Fruit fly (Drosophila melanogaster) whole organism, embryonic: Measurements from ENCODE around the gene Doa.

Source experiments
- Bgb ChIP-seq: fragments of 200-800 bp; sonication (Bioruptor generic); IDR thresholded peaks from 2 replicates; pipeline ENCODE4 v1.3.6; 2022; ENCODE audit warnings: missing biosample characterization, missing genetic modification characterization; ENCODE audit not compliant: partially characterized antibody
- Blimp-1 ChIP-seq: fragments of 200-800 bp; sonication (Bioruptor generic); optimal IDR thresholded peaks from 3 replicates; lab custom pipeline; 2018; ENCODE audit warnings: missing biosample characterization, missing genetic modification characterization, mild to moderate bottlenecking, moderate library complexity, missing genetic modification reagents
- C15 ChIP-seq: fragments of 200-800 bp; sonication (Bioruptor generic); IDR thresholded peaks from 3 replicates; pipeline ENCODE4 v1.3.6; 2022; ENCODE audit warnings: missing biosample characterization, missing genetic modification characterization
- CG10267 ChIP-seq: fragments of 200-800 bp; sonication (Bioruptor generic); optimal IDR thresholded peaks from 2 replicates; lab custom pipeline; 2018; ENCODE audit warnings: missing biosample characterization, mild to moderate bottlenecking, missing genetic modification characterization, moderate library complexity
- CG12391 ChIP-seq: fragments of 200-800 bp; sonication (Bioruptor generic); optimal IDR thresholded peaks from 3 replicates; lab custom pipeline; 2018; ENCODE audit warnings: missing biosample characterization, mild to moderate bottlenecking, missing genetic modification characterization, moderate library complexity
- CG13424 ChIP-seq: fragments of 200-800 bp; sonication (Bioruptor generic); optimal IDR thresholded peaks from 2 replicates; lab custom pipeline; 2019; ENCODE audit warnings: missing biosample characterization, mild to moderate bottlenecking, missing genetic modification characterization, moderate library complexity
- CG15479 ChIP-seq: fragments of 200-800 bp; sonication (Bioruptor generic); optimal IDR thresholded peaks from 3 replicates; lab custom pipeline; 2019; ENCODE audit warnings: missing biosample characterization, mild to moderate bottlenecking, missing genetic modification characterization, moderate library complexity
- CG1602 ChIP-seq: fragments of 200-800 bp; sonication (Bioruptor generic); optimal IDR thresholded peaks from 3 replicates; lab custom pipeline; 2016; ENCODE audit warnings: missing biosample characterization, missing genetic modification characterization
- CG18476 ChIP-seq: fragments of 200-800 bp; sonication (Bioruptor generic); optimal IDR thresholded peaks from 2 replicates; lab custom pipeline; 2016; ENCODE audit warnings: missing biosample characterization, mild to moderate bottlenecking, missing genetic modification characterization
- CG18619 ChIP-seq: fragments of 200-800 bp; sonication (Bioruptor generic); optimal IDR thresholded peaks from 3 replicates; lab custom pipeline; 2017; ENCODE audit warnings: missing biosample characterization, mild to moderate bottlenecking, missing genetic modification characterization
- CG2202 ChIP-seq: fragments of 200-800 bp; sonication (Bioruptor generic); optimal IDR thresholded peaks from 2 replicates; lab custom pipeline; 2018; ENCODE audit warnings: missing biosample characterization, mild to moderate bottlenecking, missing genetic modification characterization
- CG31365 ChIP-seq: fragments of 200-800 bp; sonication (Bioruptor generic); optimal IDR thresholded peaks from 2 replicates; lab custom pipeline; 2018; ENCODE audit warnings: missing biosample characterization, mild to moderate bottlenecking, missing genetic modification characterization
- CG3847 ChIP-seq: fragments of 200-800 bp; sonication (Bioruptor generic); IDR thresholded peaks from 2 replicates; pipeline ENCODE4 v1.3.6; 2022; ENCODE audit warnings: missing biosample characterization, missing genetic modification characterization
- CG4328 ChIP-seq: fragments of 200-800 bp; sonication (Bioruptor generic); optimal IDR thresholded peaks from 3 replicates; lab custom pipeline; 2017; ENCODE audit warnings: missing biosample characterization, missing genetic modification reagents, missing genetic modification characterization
- CG4854 ChIP-seq: fragments of 200-800 bp; sonication (Bioruptor generic); optimal IDR thresholded peaks from 2 replicates; lab custom pipeline; 2016; ENCODE audit warnings: missing biosample characterization, missing genetic modification characterization, inconsistent platforms
- CG6272 ChIP-seq: fragments of 200-800 bp; sonication (Bioruptor generic); IDR thresholded peaks from 2 replicates; pipeline ENCODE4 v1.3.6; 2022; ENCODE audit warnings: missing biosample characterization, missing genetic modification characterization
- CG6791 ChIP-seq: fragments of 200-800 bp; sonication (Bioruptor generic); IDR thresholded peaks from 3 replicates; pipeline ENCODE4 v1.3.6; 2022; ENCODE audit warnings: missing biosample characterization, missing genetic modification characterization; ENCODE audit not compliant: partially characterized antibody
- CG8089 ChIP-seq: fragments of 200-800 bp; sonication (Bioruptor generic); optimal IDR thresholded peaks from 3 replicates; lab custom pipeline; 2016; ENCODE audit warnings: missing biosample characterization, missing genetic modification characterization
- CG8359 ChIP-seq: fragments of 200-800 bp; sonication (Bioruptor generic); optimal IDR thresholded peaks from 2 replicates; lab custom pipeline; 2017; ENCODE audit warnings: missing biosample characterization, mild to moderate bottlenecking, missing genetic modification characterization, borderline replicate concordance
- CG8924 ChIP-seq: fragments of 200-800 bp; optimal IDR thresholded peaks from 3 replicates; lab custom pipeline; 2019; ENCODE audit warnings: missing biosample characterization, mild to moderate bottlenecking, missing genetic modification characterization, moderate library complexity
- CG9437 ChIP-seq: fragments of 200-800 bp; sonication (Bioruptor generic); optimal IDR thresholded peaks from 2 replicates; lab custom pipeline; 2018; ENCODE audit warnings: missing biosample characterization, mild to moderate bottlenecking, missing genetic modification characterization
- Camta ChIP-seq: fragments of 200-800 bp; sonication (Bioruptor generic); optimal IDR thresholded peaks from 2 replicates; lab custom pipeline; 2016; ENCODE audit warnings: missing biosample characterization, missing genetic modification characterization
- Deaf1 ChIP-seq: fragments of 200-800 bp; optimal IDR thresholded peaks from 3 replicates; lab custom pipeline; 2019; ENCODE audit warnings: missing biosample characterization, mild to moderate bottlenecking, missing genetic modification characterization, moderate library complexity
- Doc3 ChIP-seq: fragments of 200-800 bp; sonication (Bioruptor generic); IDR thresholded peaks from 3 replicates; pipeline ENCODE4 v1.3.6; 2022; ENCODE audit warnings: missing biosample characterization, missing genetic modification characterization; ENCODE audit not compliant: partially characterized antibody
- Ets65A ChIP-seq: fragments of 200-800 bp; sonication (Bioruptor generic); peaks from one replicate; lab custom pipeline; 2016; ENCODE audit warnings: missing biosample characterization, missing genetic modification characterization
- GATAe ChIP-seq: fragments of 200-800 bp; sonication (Bioruptor generic); conservative IDR thresholded peaks from 2 replicates; pipeline ENCODE4 v1.3.6; 2022; ENCODE audit warnings: missing biosample characterization, missing genetic modification characterization
- HLH4C ChIP-seq: fragments of 200-800 bp; sonication (Bioruptor generic); IDR thresholded peaks from 3 replicates; pipeline ENCODE4 v1.3.6; 2022; ENCODE audit warnings: missing biosample characterization, missing genetic modification characterization; ENCODE audit not compliant: partially characterized antibody
- Hey ChIP-seq: fragments of 200-800 bp; sonication (Bioruptor generic); optimal IDR thresholded peaks from 3 replicates; lab custom pipeline; 2018; ENCODE audit warnings: missing biosample characterization, mild to moderate bottlenecking, missing genetic modification characterization
- Hsf ChIP-seq: fragments of 200-800 bp; sonication (Bioruptor generic); optimal IDR thresholded peaks from 3 replicates; lab custom pipeline; 2016; ENCODE audit warnings: missing biosample characterization, missing genetic modification characterization
- Lhr ChIP-seq: fragments of 200-800 bp; sonication (Bioruptor generic); optimal IDR thresholded peaks from 3 replicates; lab custom pipeline; 2017; ENCODE audit warnings: mild to moderate bottlenecking, missing biosample characterization, missing genetic modification reagents, missing genetic modification characterization
- Opbp ChIP-seq: fragments of 200-800 bp; sonication (Bioruptor generic); IDR thresholded peaks from 3 replicates; pipeline ENCODE4 v1.3.6; 2022; ENCODE audit warnings: missing biosample characterization, missing genetic modification characterization; ENCODE audit not compliant: partially characterized antibody
- Ravus ChIP-seq: fragments of 200-800 bp; sonication (Bioruptor generic); IDR thresholded peaks from 2 replicates; pipeline ENCODE4 v1.3.6; 2022; ENCODE audit warnings: missing biosample characterization, missing genetic modification characterization
- Rx ChIP-seq: fragments of 200-800 bp; sonication (Bioruptor generic); IDR thresholded peaks from 2 replicates; pipeline ENCODE4 v1.3.6; 2022; ENCODE audit warnings: missing biosample characterization, missing genetic modification characterization
- Spps ChIP-seq: fragments of 200-800 bp; sonication (Bioruptor generic); optimal IDR thresholded peaks from 2 replicates; lab custom pipeline; 2018; ENCODE audit warnings: missing biosample characterization, mild to moderate bottlenecking, missing genetic modification characterization
- Vsx1 ChIP-seq: fragments of 200-800 bp; sonication (Bioruptor generic); optimal IDR thresholded peaks from 2 replicates; lab custom pipeline; 2017; ENCODE audit warnings: missing biosample characterization, mild to moderate bottlenecking, missing genetic modification characterization, missing genetic modification reagents
- YL-1 ChIP-seq: fragments of 200-800 bp; sonication (Bioruptor generic); optimal IDR thresholded peaks from 3 replicates; lab custom pipeline; 2017; ENCODE audit warnings: missing biosample characterization, mild to moderate bottlenecking, missing genetic modification characterization
- abd-A ChIP-seq: fragments of 200-800 bp; sonication (Bioruptor generic); optimal IDR thresholded peaks from 3 replicates; lab custom pipeline; 2019; ENCODE audit warnings: missing biosample characterization, mild to moderate bottlenecking, missing genetic modification characterization, moderate library complexity
- al ChIP-seq: fragments of 200-800 bp; sonication (Bioruptor generic); IDR thresholded peaks from 2 replicates; pipeline ENCODE4 v1.3.6; 2022; ENCODE audit warnings: missing biosample characterization, missing genetic modification characterization
- ase ChIP-seq: fragments of 200-800 bp; sonication (Bioruptor generic); IDR thresholded peaks from 3 replicates; pipeline ENCODE4 v1.3.6; 2022; ENCODE audit warnings: missing biosample characterization, missing genetic modification characterization
- corto ChIP-seq: fragments of 200-800 bp; sonication (Bioruptor generic); optimal IDR thresholded peaks from 2 replicates; lab custom pipeline; 2016; ENCODE audit warnings: missing biosample characterization, mild to moderate bottlenecking, missing genetic modification characterization, moderate library complexity
- dm ChIP-seq: fragments of 200-800 bp; sonication (Bioruptor generic); optimal IDR thresholded peaks from 3 replicates; lab custom pipeline; 2016; ENCODE audit warnings: missing biosample characterization, missing genetic modification characterization
- exex ChIP-seq: fragments of 200-800 bp; sonication (Bioruptor generic); optimal IDR thresholded peaks from 4 replicates; lab custom pipeline; 2018; ENCODE audit warnings: missing biosample characterization, mild to moderate bottlenecking, missing genetic modification characterization, moderate library complexity
- fu2 ChIP-seq: fragments of 200-800 bp; sonication (Bioruptor generic); optimal IDR thresholded peaks from 2 replicates; lab custom pipeline; 2016; ENCODE audit warnings: missing biosample characterization, missing genetic modification characterization
- jumu ChIP-seq: fragments of 200-800 bp; sonication (Bioruptor generic); optimal IDR thresholded peaks from 3 replicates; lab custom pipeline; 2016; ENCODE audit warnings: missing biosample characterization, missing genetic modification characterization
- luna ChIP-seq: fragments of 200-800 bp; sonication (Bioruptor generic); optimal IDR thresholded peaks from 2 replicates; lab custom pipeline; 2016; ENCODE audit warnings: missing biosample characterization, missing genetic modification characterization
- nmo ChIP-seq: fragments of 200-800 bp; sonication (Bioruptor generic); optimal IDR thresholded peaks from 2 replicates; lab custom pipeline; 2018; ENCODE audit warnings: missing biosample characterization, mild to moderate bottlenecking, missing genetic modification characterization, moderate library complexity
- schlank ChIP-seq: fragments of 200-800 bp; sonication (Bioruptor generic); optimal IDR thresholded peaks from 2 replicates; lab custom pipeline; 2018; ENCODE audit warnings: missing biosample characterization, mild to moderate bottlenecking, missing genetic modification characterization
- sima ChIP-seq: fragments of 200-800 bp; sonication (Bioruptor generic); optimal IDR thresholded peaks from 2 replicates; lab custom pipeline; 2016; ENCODE audit warnings: missing biosample characterization, missing genetic modification characterization
- sqz ChIP-seq: fragments of 200-800 bp; sonication (Bioruptor generic); optimal IDR thresholded peaks from 3 replicates; lab custom pipeline; 2018; ENCODE audit warnings: missing biosample characterization, mild to moderate bottlenecking, missing genetic modification characterization
- ssp ChIP-seq: fragments of 200-800 bp; sonication (Bioruptor generic); IDR thresholded peaks from 2 replicates; pipeline ENCODE4 v1.3.6; 2022; ENCODE audit warnings: missing biosample characterization, missing genetic modification characterization
- stc ChIP-seq: fragments of 200-800 bp; sonication (Bioruptor generic); IDR thresholded peaks from 2 replicates; pipeline ENCODE4 v1.3.6; 2022; ENCODE audit warnings: missing biosample characterization, missing genetic modification characterization

Gene Doa

dm6 chr3R:28959105-28959504 is 71.2 kb downstream of the Doa start (continued):
- TF ChIP-seq sima (no peak), CG13424 (tag; lab: Kevin White, UChicago) (peak; percentile 34), CG8924 (tag; lab: Kevin White, UChicago) (peak; percentile 48), al (GFP tag; lab: Robert Waterston, UW) (0 out of 2 replicates have a peak, but pooled peaks have one; percentile 4), sqz (GFP tag; lab: Kevin White, UChicago) (no peak), CG12391 (tag; lab: Kevin White, UChicago) (peak; percentile 35), nmo (GFP tag; lab: Kevin White, UChicago) (peak; percentile 34), CG1602 (GFP tag; lab: Kevin White, UChicago) (no peak), Ets65A (GFP tag; lab: Kevin White, UChicago) (peak; percentile 24), Blimp-1 (GFP tag; lab: Kevin White, UChicago) (no peak), C15 (GFP tag; lab: Robert Waterston, UW) (no peak), jumu (GFP tag; lab: Kevin White, UChicago) (no peak), Spps (tag; lab: Kevin White, UChicago) (no peak), ase (GFP tag; lab: Robert Waterston, UW) (no peak), CG2202 (tag; lab: Kevin White, UChicago) (no peak), Lhr (GFP tag; lab: Kevin White, UChicago) (no peak), Opbp (GFP tag; lab: Robert Waterston, UW) (no peak), CG15479 (no peak), Rx (GFP tag; lab: Robert Waterston, UW) (no peak), Hey (tag; lab: Kevin White, UChicago) (no peak), GATAe (no peak), CG3847 (0 out of 2 replicates have a peak, but pooled peaks have one; percentile 28), CG8089 (GFP tag; lab: Kevin White, UChicago) (no peak), HLH4C (GFP tag; lab: Robert Waterston, UW) (no peak), CG18619 (GFP tag; lab: Kevin White, UChicago) (peak; percentile 29), CG18476 (GFP tag; lab: Kevin White, UChicago) (no peak), CG6272 (GFP tag; lab: Robert Waterston, UW) (no peak), CG9437 (peak; percentile 8), Camta (no peak), Hsf (GFP tag; lab: Kevin White, UChicago) (no peak), ssp (no peak), stc (GFP tag; lab: Robert Waterston, UW) (no peak), CG4854 (GFP tag; lab: Kevin White, UChicago) (no peak), Vsx1 (GFP tag; lab: Kevin White, UChicago) (no peak), luna (GFP tag; lab: Kevin White, UChicago) (no peak), CG6791 (no peak), YL-1 (GFP tag; lab: Kevin White, UChicago) (no peak), abd-A (tag; lab: Kevin White, UChicago) (no peak), exex (tag; lab: Kevin White, UChicago) (no peak), schlank (tag; lab: Kevin White, UChicago) (no peak), Bgb (GFP tag; lab: Robert Waterston, UW) (no peak), CG31365 (tag; lab: Kevin White, UChicago) (no peak), CG4328 (GFP tag; lab: Kevin White, UChicago) (no peak), Doc3 (GFP tag; lab: Robert Waterston, UW) (no peak), Ravus (GFP tag; lab: Robert Waterston, UW) (no peak), CG8359 (GFP tag; lab: Kevin White, UChicago) (no peak), dm (GFP tag; lab: Kevin White, UChicago) (no peak), fu2 (GFP tag; lab: Kevin White, UChicago) (no peak), Deaf1 (tag; lab: Kevin White, UChicago) (peak; percentile 43), CG10267 (tag; lab: Kevin White, UChicago) (no peak), corto (GFP tag; lab: Kevin White, UChicago) (no peak)
